Worm (Caenorhabditis elegans) whole organism, young adult: ENCODE results near the gene hif-1.
"Not testable (repeated sequence)": the region's sequence is repeated elsewhere in the genome, so short reads cannot be mapped to it uniquely, and the experiment has no call there.

ENCODE experiments used
- C17E4.6 ChIP-seq: fragments of 200-800 bp; sonication (Bioruptor generic); IDR thresholded peaks from 2 replicates; pipeline ENCODE4 v1.3.6; 2022; ENCODE audit warnings: missing genetic modification reagents, missing genetic modification characterization, missing compliant biosample characterization
- F23B12.7 ChIP-seq: sonication (generic microtip); optimal IDR thresholded peaks from 2 replicates; lab custom pipeline; 2017; ENCODE audit warnings: missing genetic modification characterization, mild to moderate bottlenecking, missing compliant biosample characterization, antibody characterized with exemption, moderate library complexity; ENCODE audit not compliant: insufficient read depth
- ama-1 ChIP-seq, 3 experiments: fragments of 150-350 bp in 1 of 3; sonication (generic microtip) in 2 of 3; optimal IDR thresholded peaks; 2 replicates each; lab custom pipeline; 2014 to 2018; ENCODE audit warnings: missing biosample characterization in 2 of 3, missing genetic modification characterization in 2 of 3, missing genetic modification reagents in 2 of 3
- dpl-1 ChIP-seq: fragments of 150-350 bp; optimal IDR thresholded peaks from 2 replicates; lab custom pipeline; 2014; ENCODE audit warnings: missing biosample characterization, missing genetic modification reagents, missing genetic modification characterization
- egrh-3 ChIP-seq: fragments of 200-800 bp; sonication (Bioruptor generic); IDR thresholded peaks from 2 replicates; pipeline ENCODE4 v1.3.6; 2022; ENCODE audit warnings: missing genetic modification reagents, missing genetic modification characterization, missing compliant biosample characterization
- hmg-1.2 ChIP-seq: fragments of 200-800 bp; sonication (Bioruptor generic); IDR thresholded peaks from 2 replicates; pipeline ENCODE4 v1.3.6; 2022; ENCODE audit warnings: missing genetic modification reagents, missing genetic modification characterization, missing compliant biosample characterization
- lin-40 ChIP-seq: sonication (generic microtip); optimal IDR thresholded peaks from 2 replicates; lab custom pipeline; 2016; ENCODE audit warnings: missing genetic modification characterization, mild to moderate bottlenecking, missing compliant biosample characterization, missing genotype, missing genetic modification reagents
- nhr-179 ChIP-seq: sonication (generic microtip); optimal IDR thresholded peaks from 2 replicates; lab custom pipeline; 2016; ENCODE audit warnings: mild to moderate bottlenecking, missing genetic modification characterization, missing compliant biosample characterization
- nhr-90 ChIP-seq: sonication (generic microtip); optimal IDR thresholded peaks from 2 replicates; lab custom pipeline; 2016; ENCODE audit warnings: missing genotype, mild to moderate bottlenecking, missing genetic modification characterization, missing compliant biosample characterization
- snpc-1.1 ChIP-seq: sonication (generic microtip); optimal IDR thresholded peaks from 2 replicates; lab custom pipeline; 2017; ENCODE audit warnings: missing genetic modification characterization, mild to moderate bottlenecking, missing compliant biosample characterization, antibody characterized with exemption, moderate library complexity, missing genotype, missing genetic modification reagents; ENCODE audit not compliant: insufficient read depth
- unc-130 ChIP-seq: sonication (generic microtip); optimal IDR thresholded peaks from 2 replicates; lab custom pipeline; 2016; ENCODE audit warnings: missing genetic modification reagents, missing genetic modification characterization, missing compliant biosample characterization
- ztf-25 ChIP-seq: fragments of 200-800 bp; sonication (Bioruptor generic); IDR thresholded peaks from 2 replicates; pipeline ENCODE4 v1.3.6; 2022; ENCODE audit warnings: missing genetic modification reagents, missing genetic modification characterization, missing compliant biosample characterization
- ztf-28 ChIP-seq: fragments of 200-800 bp; sonication (Bioruptor generic); IDR thresholded peaks from 2 replicates; pipeline ENCODE4 v1.3.6; 2022; ENCODE audit warnings: missing genetic modification reagents, missing genetic modification characterization, missing compliant biosample characterization

- not testable (repeated sequence) for TF ChIP-seq lin-40 (tag; lab: Kevin White, UChicago); nhr-179 (tag; lab: Kevin White, UChicago); C17E4.6; nhr-90 (tag; lab: Kevin White, UChicago); egrh-3 (GFP tag; lab: Robert Waterston, UW); F23B12.7 (tag; lab: Kevin White, UChicago); ztf-25 (GFP tag; lab: Robert Waterston, UW); ztf-28 (GFP tag; lab: Robert Waterston, UW); ama-1 (optimal IDR thresholded peaks at IDR 0.05; lab: Kevin White, UChicago); ama-1 (GFP tag; optimal IDR thresholded peaks at IDR 0.05; lab: Kevin White, UChicago); dpl-1 (GFP tag; lab: Kevin White, UChicago); unc-130 (GFP tag; lab: Kevin White, UChicago); hmg-1.2 (GFP tag; lab: Robert Waterston, UW); snpc-1.1 (tag; lab: Kevin White, UChicago)
Measured at ce11 chrV:20795374-20795773, 15.2 kb downstream of the hif-1 start.
